Worm (Caenorhabditis elegans): ENCODE measurements around the gene egl-13.
A peak's percentile ranks its signal among the peaks of the same experiment; 100 is the strongest.

The egl-13 gene

DNA sequence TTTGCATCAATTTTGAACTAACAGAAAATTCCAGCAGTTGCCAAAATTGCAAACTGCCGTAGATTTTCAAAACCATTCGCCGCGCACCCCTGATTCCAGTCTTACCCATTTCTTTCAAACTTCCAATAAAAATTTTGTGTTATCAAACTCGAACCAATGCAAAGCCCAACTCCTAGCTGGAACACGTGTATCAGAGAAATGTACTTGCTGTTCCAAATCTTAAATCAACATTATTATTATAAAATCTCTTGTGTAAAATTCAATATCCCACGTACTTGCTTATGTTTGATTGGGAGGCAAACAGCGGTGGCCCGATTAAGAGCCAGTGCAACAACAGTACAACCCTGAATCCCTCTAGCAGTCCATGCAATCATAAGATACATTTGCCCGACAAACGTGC, 19.5 kb upstream of the egl-13 start:
- no peak for TF ChIP-seq C08G9.2 (tag; optimal IDR thresholded peaks at IDR 0.05)
- no peak for TF ChIP-seq unc-3 (GFP tag; conservative IDR thresholded peaks at IDR 0.05)
- TF ChIP-seq unc-3 (tag; optimal IDR thresholded peaks at IDR 0.05): no peak
- no peak for TF ChIP-seq eyg-1 (tag; optimal IDR thresholded peaks at IDR 0.05)
- no peak for TF ChIP-seq fax-1 (tag; optimal IDR thresholded peaks at IDR 0.05)
- TF ChIP-seq ceh-9 (tag; optimal IDR thresholded peaks at IDR 0.05): no peak
- TF ChIP-seq hlh-30 (tag; optimal IDR thresholded peaks at IDR 0.05; ENCODE audit: insufficient read depth): no peak
- TF ChIP-seq nfya-1 (tag; optimal IDR thresholded peaks at IDR 0.05): no peak
- no peak for TF ChIP-seq K02D7.2 (tag; optimal IDR thresholded peaks at IDR 0.05)
- no peak for TF ChIP-seq rnt-1 (tag; optimal IDR thresholded peaks at IDR 0.05)
- no peak for TF ChIP-seq dve-1 (tag; optimal IDR thresholded peaks at IDR 0.05)
- no peak for TF ChIP-seq elt-4 (tag; optimal IDR thresholded peaks at IDR 0.05)

DNA sequence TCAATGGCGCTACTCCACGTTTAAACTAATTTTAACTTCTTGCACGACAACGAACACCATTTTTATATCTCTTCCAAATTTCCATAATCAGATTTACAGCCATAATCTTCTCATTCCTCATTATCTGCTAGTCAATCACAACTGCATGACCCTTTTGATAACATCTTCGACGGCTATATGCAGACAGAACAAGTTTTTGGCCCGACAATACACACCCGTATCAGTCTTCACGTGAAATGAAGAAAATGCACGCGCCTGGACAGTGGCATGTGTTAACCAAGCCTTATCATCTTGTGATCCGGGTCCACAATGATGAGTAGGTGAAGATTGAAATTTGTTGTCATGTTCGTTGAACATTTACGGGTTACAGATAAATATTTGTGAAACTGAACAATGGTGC, 18.0 kb upstream of the egl-13 start:
- TF ChIP-seq ceh-31 (tag; optimal IDR thresholded peaks at IDR 0.05): no peak
- TF ChIP-seq elt-2 (tag; optimal IDR thresholded peaks at IDR 0.05): peak; percentile 15

- TF ChIP-seq ahr-1 (tag; optimal IDR thresholded peaks at IDR 0.05) (no peak), ceh-19 (GFP tag; optimal IDR thresholded peaks at IDR 0.05) (no peak), fkh-10 (GFP tag; optimal IDR thresholded peaks at IDR 0.05) (no peak), ref-2 (tag; optimal IDR thresholded peaks at IDR 0.05) (no peak), ama-1 (optimal IDR thresholded peaks at IDR 0.05) (no peak), hlh-15 (tag; optimal IDR thresholded peaks at IDR 0.05) (no peak), unc-86 (tag; optimal IDR thresholded peaks at IDR 0.05) (no peak), F13H6.1 (tag; optimal IDR thresholded peaks at IDR 0.05) (no peak), Y22D7AL.16 (tag; optimal IDR thresholded peaks at IDR 0.05) (no peak), sdc-2 (tag; optimal IDR thresholded peaks at IDR 0.05) (no peak), ets-4 (tag; optimal IDR thresholded peaks at IDR 0.05) (no peak), K02D7.2 (tag; optimal IDR thresholded peaks at IDR 0.05) (no peak), rnt-1 (tag; optimal IDR thresholded peaks at IDR 0.05) (no peak), ceh-34 (tag; optimal IDR thresholded peaks at IDR 0.05) (no peak)
Observed at ce11 chrX:5646951-5647423, 16.6 kb upstream of the egl-13 start, which contains the start of gene T22B7.3. T22B7.3 (plus strand) TSS chrX:5647373.

- TF ChIP-seq ceh-2 (tag; optimal IDR thresholded peaks at IDR 0.05): no peak
- no peak for TF ChIP-seq fkh-6 (tag; optimal IDR thresholded peaks at IDR 0.05)
- no peak for TF ChIP-seq npax-4 (tag; optimal IDR thresholded peaks at IDR 0.05)
- TF ChIP-seq hlh-13 (GFP tag; optimal IDR thresholded peaks at IDR 0.05): no peak
- TF ChIP-seq K09A11.1 (tag; optimal IDR thresholded peaks at IDR 0.05; ENCODE audit: insufficient read depth): no peak
- TF ChIP-seq pha-2 (tag; optimal IDR thresholded peaks at IDR 0.05): no peak
- TF ChIP-seq nhr-232 (tag; optimal IDR thresholded peaks at IDR 0.05): no peak
- no peak for TF ChIP-seq K02D7.2 (tag; optimal IDR thresholded peaks at IDR 0.05)
- TF ChIP-seq pqm-1 (tag; optimal IDR thresholded peaks at IDR 0.05): no peak
Observed at ce11 chrX:5647884-5648283, 15.8 kb upstream of the egl-13 start, which contains the start of gene srv-7. srv-7 (minus strand) TSS chrX:5647984.

DNA sequence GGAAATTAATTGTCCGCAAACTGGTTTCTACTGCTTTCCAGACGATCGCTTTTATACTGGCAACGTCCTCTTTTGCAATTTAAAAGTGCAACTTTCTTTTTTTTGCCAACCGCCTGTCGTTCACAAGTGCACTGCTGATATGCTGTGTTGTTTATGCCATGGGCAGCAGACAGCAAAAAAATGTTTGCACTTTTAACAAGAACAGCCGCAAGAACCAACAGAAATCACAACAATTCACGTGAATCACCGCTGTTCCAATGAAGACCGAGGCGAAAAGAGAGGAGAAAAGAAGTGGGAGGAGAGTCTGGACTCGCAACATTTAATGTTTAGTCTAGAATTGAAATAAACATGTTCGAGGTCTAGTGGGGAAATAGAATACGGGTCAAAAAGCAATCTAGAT, 9.8 kb upstream of the egl-13 start, which contains the start of gene T22B7.7:
Gene T22B7.7, minus strand, starts transcription at position 262 of the 400 bp plus-strand sequence.
- TF ChIP-seq ets-4 (tag; optimal IDR thresholded peaks at IDR 0.05): no peak
- no peak for TF ChIP-seq elt-4 (tag; optimal IDR thresholded peaks at IDR 0.05)
- no peak for TF ChIP-seq gmeb-2 (tag; optimal IDR thresholded peaks at IDR 0.05)
- no peak for TF ChIP-seq rnt-1 (tag; optimal IDR thresholded peaks at IDR 0.05)
- TF ChIP-seq dve-1 (tag; optimal IDR thresholded peaks at IDR 0.05): no peak
- TF ChIP-seq unc-86 (tag; optimal IDR thresholded peaks at IDR 0.05): no peak
- TF ChIP-seq sox-2 (GFP tag; IDR thresholded peaks at IDR 0.05): no peak
- TF ChIP-seq F13H6.1 (tag; optimal IDR thresholded peaks at IDR 0.05): no peak
- TF ChIP-seq ceh-19 (GFP tag; optimal IDR thresholded peaks at IDR 0.05): no peak
- TF ChIP-seq unc-55 (GFP tag; optimal IDR thresholded peaks at IDR 0.05): no peak
- no peak for TF ChIP-seq ceh-2 (tag; optimal IDR thresholded peaks at IDR 0.05)
- TF ChIP-seq dmd-4 (tag; optimal IDR thresholded peaks at IDR 0.05; ENCODE audit: borderline replicate concordance): no peak
- no peak for TF ChIP-seq odd-2 (tag; optimal IDR thresholded peaks at IDR 0.05)
- TF ChIP-seq ceh-18 (tag; optimal IDR thresholded peaks at IDR 0.05): no peak
- TF ChIP-seq npax-4 (tag; optimal IDR thresholded peaks at IDR 0.05): no peak
- TF ChIP-seq ahr-1 (tag; optimal IDR thresholded peaks at IDR 0.05): no peak
- no peak for TF ChIP-seq nfya-1 (tag; optimal IDR thresholded peaks at IDR 0.05)
- TF ChIP-seq madf-2 (tag; optimal IDR thresholded peaks at IDR 0.05): no peak
